Fruit fly (Drosophila melanogaster): ENCODE results near the gene SelR.

SelR gene

DNA sequence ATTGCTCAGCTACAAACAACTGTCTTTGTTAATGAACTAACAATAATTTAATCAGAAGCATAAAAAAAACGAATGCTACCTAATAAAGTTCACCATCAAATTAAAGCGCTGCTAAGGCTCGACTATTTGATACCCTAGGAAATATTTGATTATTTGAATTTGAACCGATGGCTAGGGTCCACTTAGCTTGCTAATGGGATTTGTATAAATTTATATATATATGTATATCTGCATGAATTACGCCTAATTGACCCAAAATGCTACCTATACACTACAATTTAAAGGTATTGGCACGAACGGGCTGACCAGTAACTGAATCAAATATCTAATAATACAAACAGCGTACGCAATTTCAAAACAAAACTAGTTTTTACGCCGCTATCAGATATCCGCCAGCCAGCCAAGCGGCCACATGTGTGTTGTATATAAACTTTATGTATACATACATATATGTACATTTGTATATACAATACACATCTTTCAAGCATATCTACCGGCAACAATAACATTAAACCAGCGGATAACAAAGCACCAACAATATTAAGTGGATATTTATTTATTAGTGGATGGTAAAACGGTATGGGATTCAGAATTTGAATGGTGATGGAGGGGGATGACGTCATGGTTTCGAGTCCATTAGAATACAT, 15.7 kb upstream of the SelR start (continued):
- TF ChIP-seq Asciz (GFP tag; optimal IDR thresholded peaks at IDR 0.05): peak; percentile 82
- no peak for TF ChIP-seq CG6654 (GFP tag; optimal IDR thresholded peaks at IDR 0.05)
- peak; percentile 64 for TF ChIP-seq CG18262 (tag; optimal IDR thresholded peaks at IDR 0.05)
- no peak for TF ChIP-seq slp2 (GFP tag; optimal IDR thresholded peaks at IDR 0.05)
- TF ChIP-seq seq (GFP tag; IDR thresholded peaks at IDR 0.05): no peak
- TF ChIP-seq D19B (GFP tag; optimal IDR thresholded peaks at IDR 0.05): peak; percentile 98
- TF ChIP-seq CG14050 (GFP tag; IDR thresholded peaks at IDR 0.05): peak; percentile 67
- TF ChIP-seq Aef1 (GFP tag; IDR thresholded peaks at IDR 0.05): peak; percentile 80
- TF ChIP-seq CG18599 (GFP tag; optimal IDR thresholded peaks at IDR 0.05): peak; percentile 86
- TF ChIP-seq Nf-YC (tag; optimal IDR thresholded peaks at IDR 0.05): peak; percentile 49
- peak; percentile 88 for TF ChIP-seq sob (GFP tag; IDR thresholded peaks at IDR 0.05)
- TF ChIP-seq CG1602 (GFP tag; optimal IDR thresholded peaks at IDR 0.05): peak; percentile 19
- TF ChIP-seq CG42726 (GFP tag; IDR thresholded peaks at IDR 0.05; ENCODE audit: partially characterized antibody): no peak
- peak; percentile 76 for TF ChIP-seq Sox100B (GFP tag; optimal IDR thresholded peaks at IDR 0.05)
- TF ChIP-seq CG9727 (GFP tag; optimal IDR thresholded peaks at IDR 0.05): peak; percentile 77
- no peak for TF ChIP-seq bigmax (GFP tag; optimal IDR thresholded peaks at IDR 0.05)
- peak; percentile 83 for TF ChIP-seq H15 (GFP tag; IDR thresholded peaks at IDR 0.05)
- no peak for TF ChIP-seq YL-1 (GFP tag; optimal IDR thresholded peaks at IDR 0.05)
- peak; percentile 63 for TF ChIP-seq jigr1 (GFP tag; IDR thresholded peaks at IDR 0.05)
- TF ChIP-seq corto (GFP tag; optimal IDR thresholded peaks at IDR 0.05): no peak
- peak; percentile 2 for TF ChIP-seq jing (GFP tag; optimal IDR thresholded peaks at IDR 0.05)
- TF ChIP-seq chif (GFP tag; optimal IDR thresholded peaks at IDR 0.05): no peak
- TF ChIP-seq Blimp-1 (GFP tag; optimal IDR thresholded peaks at IDR 0.05): peak; percentile 54
- TF ChIP-seq az2 (GFP tag; optimal IDR thresholded peaks at IDR 0.05): peak; percentile 42
- TF ChIP-seq CG17361 (GFP tag; IDR thresholded peaks at IDR 0.05): peak; percentile 69
- no peak for TF ChIP-seq hkb (optimal IDR thresholded peaks at IDR 0.05)
- TF ChIP-seq hkb (GFP tag; IDR thresholded peaks at IDR 0.05): peak; percentile 91
- peak; percentile 78 for TF ChIP-seq sens (GFP tag)
- TF ChIP-seq Hr39 (optimal IDR thresholded peaks at IDR 0.05): no peak
- TF ChIP-seq CG12942 (GFP tag; optimal IDR thresholded peaks at IDR 0.05): peak; percentile 1
- no peak for TF ChIP-seq dm (GFP tag; optimal IDR thresholded peaks at IDR 0.05)
- peak; percentile 93 for TF ChIP-seq Rfx (GFP tag; IDR thresholded peaks at IDR 0.05)
- TF ChIP-seq vvl (GFP tag; IDR thresholded peaks at IDR 0.05): peak; percentile 93
- no peak for TF ChIP-seq vfl (GFP tag; optimal IDR thresholded peaks at IDR 0.05)
- peak; percentile 54 for TF ChIP-seq nerfin-1 (tag; optimal IDR thresholded peaks at IDR 0.05)
- TF ChIP-seq gem (tag; optimal IDR thresholded peaks at IDR 0.05): peak; percentile 83
- TF ChIP-seq Camta (GFP tag; optimal IDR thresholded peaks at IDR 0.05): no peak
- TF ChIP-seq Optix (GFP tag; IDR thresholded peaks at IDR 0.05): peak; percentile 60; the same call in 1 of the 3 replicates
- peak; percentile 52 for TF ChIP-seq CrebB (tag; optimal IDR thresholded peaks at IDR 0.05)
- no peak for TF ChIP-seq B-H2 (GFP tag; optimal IDR thresholded peaks at IDR 0.05)
- TF ChIP-seq ERR (GFP tag; optimal IDR thresholded peaks at IDR 0.05): no peak
- TF ChIP-seq CG12155 (GFP tag; optimal IDR thresholded peaks at IDR 0.05): peak; percentile 21
- peak; percentile 45; the same call in 1 of the 2 replicates for TF ChIP-seq CkIIα-i1 (GFP tag; IDR thresholded peaks at IDR 0.05)
- TF ChIP-seq ttk (GFP tag; IDR thresholded peaks at IDR 0.05): peak; percentile 74
- no peak for TF ChIP-seq ftz-f1 (GFP tag; optimal IDR thresholded peaks at IDR 0.05)
- TF ChIP-seq CG16779 (GFP tag; IDR thresholded peaks at IDR 0.05): peak; percentile 82
- peak; percentile 23 for TF ChIP-seq CG1647 (GFP tag; optimal IDR thresholded peaks at IDR 0.05)
- TF ChIP-seq shn (GFP tag; optimal IDR thresholded peaks at IDR 0.05): no peak
- TF ChIP-seq tna (GFP tag; IDR thresholded peaks at IDR 0.05; ENCODE audit: partially characterized antibody): no peak
- no peak for TF ChIP-seq unc-4 (GFP tag; IDR thresholded peaks at IDR 0.05; ENCODE audit: partially characterized antibody)
- TF ChIP-seq CG2712 (tag; optimal IDR thresholded peaks at IDR 0.05): peak; percentile 78

Measured in whole organism, embryonic.